Worm (Caenorhabditis elegans) whole organism, L4/young adult: ENCODE data around the gene F53C3.4.

ENCODE experiments used
- W03F9.2 ChIP-seq: fragments of 150-350 bp; optimal IDR thresholded peaks from 2 replicates; lab custom pipeline; 2014; ENCODE audit warnings: missing biosample characterization, missing genetic modification characterization
- dao-5 ChIP-seq: sonication (generic microtip); optimal IDR thresholded peaks from 2 replicates; lab custom pipeline; 2016; ENCODE audit warnings: missing genotype, missing genetic modification characterization, moderate library complexity, missing compliant biosample characterization
- him-1 ChIP-seq: sonication (generic microtip); optimal IDR thresholded peaks from 2 replicates; lab custom pipeline; 2016; ENCODE audit warnings: missing genotype, missing genetic modification reagents, missing genetic modification characterization, missing compliant biosample characterization

F53C3.4 gene

ce11 chrII:3931230-3931629 is 30.0 kb downstream of the F53C3.4 start:
- TF ChIP-seq him-1 (tag; lab: Kevin White, UChicago) (no peak), dao-5 (no peak), W03F9.2 (no peak)

- TF ChIP-seq him-1 (tag; lab: Kevin White, UChicago): no peak
These were observed 30.6 kb downstream of the F53C3.4 start for ce11 chrII:3931825-3932224.

ce11 chrII:3933640-3934039 is 32.4 kb downstream of the F53C3.4 start, which contains the start of gene Y14H12B.2:
Gene Y14H12B.2 (minus strand): TSS chrII:3933740.
- no peak for TF ChIP-seq dao-5
- no peak for TF ChIP-seq him-1 (tag; lab: Kevin White, UChicago)
- TF ChIP-seq W03F9.2: no peak

- TF ChIP-seq him-1 (tag; lab: Kevin White, UChicago) (no peak), dao-5 (no peak), W03F9.2 (no peak)
These were observed 32.9 kb downstream of the F53C3.4 start, which contains the start of gene Y14H12B.1 for ce11 chrII:3934085-3934484. Gene Y14H12B.1 (plus strand): TSS chrII:3934447.

ce11 chrII:3935098-3935497 is 33.9 kb downstream of the F53C3.4 start:
- no peak for TF ChIP-seq W03F9.2
- no peak for TF ChIP-seq him-1 (tag; lab: Kevin White, UChicago)
- no peak for TF ChIP-seq dao-5

ce11 chrII:3935990-3936389 is 34.8 kb downstream of the F53C3.4 start:
- TF ChIP-seq W03F9.2 (no peak), him-1 (tag; lab: Kevin White, UChicago) (no peak), dao-5 (no peak)

- TF ChIP-seq W03F9.2: no peak
- TF ChIP-seq dao-5: no peak
- TF ChIP-seq him-1 (tag; lab: Kevin White, UChicago): no peak
These were observed 46.2 kb downstream of the F53C3.4 start for ce11 chrII:3947404-3947803.

- peak; percentile 10 for TF ChIP-seq him-1 (tag; lab: Kevin White, UChicago)
- no peak for TF ChIP-seq dao-5
- no peak for TF ChIP-seq W03F9.2
These were observed 47.3 kb downstream of the F53C3.4 start for ce11 chrII:3948507-3948906.

ce11 chrII:3950077-3950476 is 48.9 kb downstream of the F53C3.4 start, which contains the start of gene sea-2:
Gene sea-2 (plus strand): TSS chrII:3950377.
- TF ChIP-seq dao-5 (no peak), him-1 (tag; lab: Kevin White, UChicago) (no peak), W03F9.2 (no peak)

- TF ChIP-seq dao-5 (no peak), him-1 (tag; lab: Kevin White, UChicago) (no peak), W03F9.2 (no peak)
These were observed 50.1 kb downstream of the F53C3.4 start for ce11 chrII:3951354-3951753.

- TF ChIP-seq him-1 (tag; lab: Kevin White, UChicago): no peak
- no peak for TF ChIP-seq dao-5
- TF ChIP-seq W03F9.2: no peak
These were observed 51.2 kb downstream of the F53C3.4 start for ce11 chrII:3952368-3952767.
